Fruit fly (Drosophila melanogaster): ENCODE results near the gene ND-13B.

Gene ND-13B

DNA sequence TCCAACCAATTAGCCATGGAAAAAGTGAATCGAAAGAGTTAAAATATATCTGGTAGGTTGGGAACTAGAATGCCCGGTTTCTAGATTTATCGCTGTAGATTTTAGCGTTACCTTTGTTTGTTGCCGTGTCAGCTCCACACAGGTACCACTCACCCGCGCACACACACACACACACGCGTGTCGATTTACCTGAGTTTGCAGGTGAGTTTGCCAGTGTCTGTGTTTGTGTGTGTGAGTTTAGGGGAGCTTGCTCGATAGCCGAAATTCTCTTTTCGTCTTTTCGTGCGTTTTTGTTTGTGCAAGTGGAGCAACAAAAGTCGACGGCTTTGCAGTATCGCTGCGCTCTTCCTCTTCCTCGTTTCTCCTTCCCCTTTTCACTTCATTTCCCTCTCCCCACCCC is 26.6 kb downstream of the ND-13B start:
- TF ChIP-seq vri (GFP tag; optimal IDR thresholded peaks at IDR 0.05) (peak; percentile 31), fkh (GFP tag; optimal IDR thresholded peaks at IDR 0.05) (peak; percentile 4), Met (GFP tag; optimal IDR thresholded peaks at IDR 0.05) (no peak), CG11902 (GFP tag; optimal IDR thresholded peaks at IDR 0.05) (no peak)

DNA sequence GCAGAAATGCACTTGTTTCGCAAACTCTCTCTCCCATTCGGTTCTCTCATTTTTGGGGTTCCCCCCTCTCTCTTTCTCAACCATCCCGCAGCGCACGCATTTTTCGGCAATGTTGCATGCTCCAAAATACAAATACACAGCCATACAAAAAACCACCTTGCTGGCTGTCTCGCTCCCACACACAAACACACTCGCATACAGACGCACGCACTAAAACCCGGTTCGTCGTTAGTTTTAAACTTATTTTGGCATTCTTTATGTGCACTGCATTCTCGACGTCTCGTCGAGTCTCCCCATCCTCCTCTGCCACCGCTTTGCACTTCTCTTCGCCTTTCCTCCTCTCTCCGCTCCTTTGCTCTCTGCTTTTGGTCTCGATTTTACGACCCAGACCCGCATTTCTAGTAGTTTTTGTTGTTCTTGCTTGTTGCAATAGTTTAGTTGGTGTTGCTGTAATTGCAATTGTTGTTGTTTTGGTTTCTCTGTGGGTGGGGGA is 27.4 kb downstream of the ND-13B start:
- TF ChIP-seq CG4318 (GFP tag; optimal IDR thresholded peaks at IDR 0.05) (no peak), eg (GFP tag; IDR thresholded peaks at IDR 0.05) (peak; percentile 50; the same call in 1 of the 3 replicates)

DNA sequence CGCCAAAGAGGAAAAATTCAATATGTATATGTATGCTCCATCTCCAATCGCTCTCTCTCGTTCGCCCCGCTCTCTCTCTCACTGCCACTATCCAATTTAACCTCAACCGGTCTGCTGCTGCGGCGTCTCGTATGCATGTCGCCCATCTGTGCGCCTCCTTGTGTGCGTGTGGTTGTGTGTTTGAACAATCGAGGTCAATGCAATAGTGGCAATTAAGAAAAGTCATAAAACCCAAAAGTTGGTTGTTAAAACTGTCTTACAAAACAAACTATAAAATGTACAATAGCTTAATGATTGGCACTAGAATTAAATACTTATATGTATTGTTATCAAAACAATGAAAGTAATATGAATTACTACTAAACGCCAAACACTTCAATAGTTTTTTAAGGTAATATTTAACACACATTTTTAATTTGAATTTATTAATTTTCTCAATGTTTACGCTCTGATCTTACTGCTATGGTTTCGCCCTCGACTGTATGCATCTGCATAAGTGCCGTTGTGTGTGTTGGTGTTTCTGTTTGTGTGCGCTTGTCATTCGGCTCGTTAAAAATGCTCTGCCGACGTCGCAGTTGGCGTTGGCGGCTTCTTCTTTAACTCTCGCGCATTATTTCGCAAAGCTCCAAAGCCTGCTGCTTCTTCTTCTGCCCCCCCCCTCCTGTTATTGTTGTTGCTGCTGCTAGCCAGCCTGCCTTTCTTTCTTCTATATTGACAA is 28.3 kb downstream of the ND-13B start:
- peak; percentile 92 for TF ChIP-seq fd85E (GFP tag; optimal IDR thresholded peaks at IDR 0.05)
- TF ChIP-seq CG31627 (GFP tag; optimal IDR thresholded peaks at IDR 0.05), result peak; percentile 95
- TF ChIP-seq eg (GFP tag; IDR thresholded peaks at IDR 0.05), result peak; percentile 96
- TF ChIP-seq svp (GFP tag), result peak; percentile 99
- TF ChIP-seq CG3919 (GFP tag; optimal IDR thresholded peaks at IDR 0.05), result peak; percentile 98
- peak; percentile 98 for TF ChIP-seq CG9139 (GFP tag; optimal IDR thresholded peaks at IDR 0.05)
- TF ChIP-seq cyc (GFP tag; optimal IDR thresholded peaks at IDR 0.05), result peak; percentile 96
- peak; percentile 98 for TF ChIP-seq Eip75B (GFP tag; optimal IDR thresholded peaks at IDR 0.05)
- peak; percentile 98 for TF ChIP-seq CG6854 (GFP tag; optimal IDR thresholded peaks at IDR 0.05)
- TF ChIP-seq CG11902 (GFP tag; optimal IDR thresholded peaks at IDR 0.05), result peak; percentile 96
- peak; percentile 99 for TF ChIP-seq CG6808 (GFP tag; optimal IDR thresholded peaks at IDR 0.05)
- TF ChIP-seq spab (GFP tag; optimal IDR thresholded peaks at IDR 0.05), result peak; percentile 99
- peak; percentile 98 for TF ChIP-seq Met (GFP tag; optimal IDR thresholded peaks at IDR 0.05)
- peak; percentile 97 for TF ChIP-seq Sox14 (GFP tag; optimal IDR thresholded peaks at IDR 0.05)
- TF ChIP-seq vri (GFP tag; optimal IDR thresholded peaks at IDR 0.05), result peak; percentile 95
- peak; percentile 98 for TF ChIP-seq achi (GFP tag; optimal IDR thresholded peaks at IDR 0.05)
- TF ChIP-seq salr (GFP tag; optimal IDR thresholded peaks at IDR 0.05), result peak; percentile 92 to 99
- TF ChIP-seq CG11294 (GFP tag; IDR thresholded peaks at IDR 0.05), result peak; percentile 95
- peak; percentile 97 for TF ChIP-seq Eip93F (GFP tag; optimal IDR thresholded peaks at IDR 0.05)
- TF ChIP-seq Lpt (GFP tag; optimal IDR thresholded peaks at IDR 0.05), result peak; percentile 98
- peak; percentile 40 for TF ChIP-seq Hr38 (GFP tag; optimal IDR thresholded peaks at IDR 0.05)
- peak; percentile 91 for TF ChIP-seq CG6163 (GFP tag; IDR thresholded peaks at IDR 0.05)
- peak; percentile 92 for TF ChIP-seq Hr39 (GFP tag; optimal IDR thresholded peaks at IDR 0.05)
- TF ChIP-seq fkh (GFP tag; optimal IDR thresholded peaks at IDR 0.05), result peak; percentile 88
- TF ChIP-seq Ets21C (GFP tag; optimal IDR thresholded peaks at IDR 0.05), result peak; percentile 91
- TF ChIP-seq dsx (GFP tag; optimal IDR thresholded peaks at IDR 0.05; ENCODE audit: poor library complexity, severe bottlenecking), result peak; percentile 99
- TF ChIP-seq Blimp-1 (GFP tag; optimal IDR thresholded peaks at IDR 0.05), result peak; percentile 95
- peak; percentile 98 for TF ChIP-seq pdm3 (GFP tag; optimal IDR thresholded peaks at IDR 0.05)
- peak; percentile 99 for TF ChIP-seq CG8632 (GFP tag; optimal IDR thresholded peaks at IDR 0.05)
- peak; percentile 98 for TF ChIP-seq Smox (GFP tag; optimal IDR thresholded peaks at IDR 0.05)
- peak; percentile 99 for TF ChIP-seq CG3032 (tag; optimal IDR thresholded peaks at IDR 0.05)
- peak; percentile 98 for TF ChIP-seq Hr4 (GFP tag; optimal IDR thresholded peaks at IDR 0.05)
- TF ChIP-seq CG7368 (GFP tag; optimal IDR thresholded peaks at IDR 0.05), result peak; percentile 96
- peak; percentile 93 for TF ChIP-seq dac (GFP tag; optimal IDR thresholded peaks at IDR 0.05)
- TF ChIP-seq topi (GFP tag; optimal IDR thresholded peaks at IDR 0.05), result peak; percentile 99
- peak; percentile 99 for TF ChIP-seq ss (GFP tag; optimal IDR thresholded peaks at IDR 0.05)
- TF ChIP-seq fd59A (GFP tag; optimal IDR thresholded peaks at IDR 0.05), result peak; percentile 99
- peak; percentile 98 for TF ChIP-seq CG4318 (GFP tag; optimal IDR thresholded peaks at IDR 0.05)
- peak; percentile 96 for TF ChIP-seq CG1621 (tag; optimal IDR thresholded peaks at IDR 0.05)
- peak; percentile 99 for TF ChIP-seq net (GFP tag; optimal IDR thresholded peaks at IDR 0.05)
- TF ChIP-seq CG32006 (GFP tag; optimal IDR thresholded peaks at IDR 0.05), result peak; percentile 99
- TF ChIP-seq CG11762 (GFP tag; optimal IDR thresholded peaks at IDR 0.05; ENCODE audit: insufficient read depth), result peak; percentile 98
- peak; percentile 98 for TF ChIP-seq CG8319 (GFP tag; optimal IDR thresholded peaks at IDR 0.05)
- TF ChIP-seq esn (GFP tag; optimal IDR thresholded peaks at IDR 0.05), result peak; percentile 99

All from whole organism, prepupa.